Worm (Caenorhabditis elegans) whole organism, midembryonic: ENCODE measurements around the gene vit-1.

Experiments used
- T22C8.4 ChIP-seq: fragments of 200-800 bp; sonication (Bioruptor generic); IDR thresholded peaks from 2 replicates; pipeline ENCODE4 v1.3.6; 2022; ENCODE audit warnings: missing genetic modification characterization, missing compliant biosample characterization
- cog-1 ChIP-seq: sonication (generic microtip); optimal IDR thresholded peaks from 2 replicates; lab custom pipeline; 2016; ENCODE audit warnings: missing genetic modification characterization, missing compliant biosample characterization
- flt-1 ChIP-seq: fragments of 200-800 bp; sonication (Bioruptor generic); IDR thresholded peaks from 2 replicates; pipeline ENCODE4 v1.3.6; 2022; ENCODE audit warnings: missing genetic modification characterization, missing compliant biosample characterization
- ref-1 ChIP-seq: fragments of 200-800 bp; sonication (Bioruptor generic); conservative IDR thresholded peaks from 2 replicates; pipeline ENCODE4 v1.3.6; 2022; ENCODE audit warnings: missing genetic modification reagents, missing genetic modification characterization, missing compliant biosample characterization
- tab-1 ChIP-seq: fragments of 200-800 bp; sonication (Bioruptor generic); IDR thresholded peaks from 2 replicates; pipeline ENCODE4 v1.3.6; 2022; ENCODE audit warnings: missing genetic modification characterization, missing compliant biosample characterization
- ztf-23 ChIP-seq: fragments of 200-800 bp; sonication (Bioruptor generic); IDR thresholded peaks from 2 replicates; pipeline ENCODE4 v1.3.6; 2022; ENCODE audit warnings: missing genetic modification reagents, missing genetic modification characterization, missing compliant biosample characterization
- ztf-29 ChIP-seq: fragments of 200-800 bp; sonication (Bioruptor generic); IDR thresholded peaks from 2 replicates; pipeline ENCODE4 v1.3.6; 2022; ENCODE audit warnings: missing genetic modification reagents, missing genetic modification characterization, missing compliant biosample characterization

DNA sequence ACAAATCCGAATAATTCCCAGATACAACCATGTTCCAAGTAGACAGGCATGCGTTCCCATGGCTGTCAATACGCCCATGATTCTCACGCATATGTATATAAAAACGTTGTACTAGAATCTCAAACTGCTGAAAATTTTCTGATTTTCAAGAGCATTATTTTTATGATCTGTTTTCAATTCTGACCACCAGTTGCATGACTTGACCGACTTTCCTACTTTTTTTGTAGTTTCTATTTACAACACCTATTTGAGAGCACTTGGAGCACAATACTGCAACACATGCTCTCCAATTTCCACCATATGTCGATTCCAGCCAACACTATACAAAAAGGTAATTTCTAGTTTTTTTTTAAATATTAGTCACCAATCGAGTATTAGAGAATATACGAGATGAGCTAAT is 16.2 kb downstream of the vit-1 start, which contains the start of gene ref-2:
- no peak for TF ChIP-seq T22C8.4 (GFP tag; lab: Robert Waterston, UW)
- TF ChIP-seq flt-1 (GFP tag; lab: Robert Waterston, UW) = no peak
- TF ChIP-seq cog-1 = no peak
- TF ChIP-seq ztf-29 (GFP tag; lab: Robert Waterston, UW) = no peak
- TF ChIP-seq ref-1 = no peak
- TF ChIP-seq tab-1 (GFP tag; lab: Robert Waterston, UW) = no peak
- TF ChIP-seq ztf-23 (GFP tag; lab: Robert Waterston, UW) = no peak
